Worm (Caenorhabditis elegans) whole organism, L4 larva: ENCODE measurements around the gene nas-19.

Source experiments
- F44E2.7 ChIP-seq: fragments of 200-800 bp; sonication (Bioruptor generic); IDR thresholded peaks from 2 replicates; pipeline ENCODE4 v2.1.2; 2022; ENCODE audit warnings: missing genetic modification characterization, missing compliant biosample characterization
- Y105C5A.15 ChIP-seq: fragments of 200-800 bp; sonication (Bioruptor generic); IDR thresholded peaks from 2 replicates; pipeline ENCODE4 v1.3.6; 2022; ENCODE audit warnings: missing genetic modification characterization, missing compliant biosample characterization
- Y5F2A.4 ChIP-seq: fragments of 200-800 bp; sonication (Bioruptor generic); optimal IDR thresholded peaks from 2 replicates; lab custom pipeline; 2018; ENCODE audit warnings: mild to moderate bottlenecking, missing genetic modification characterization, missing compliant biosample characterization
- ZK546.5 ChIP-seq, 2 experiments: sonication (generic microtip); optimal IDR thresholded peaks; 2 replicates each; lab custom pipeline; 2017; ENCODE audit warnings: missing biosample characterization in 2 of 2, missing genetic modification characterization in 2 of 2
- aha-1 ChIP-seq: fragments of 150-350 bp; peaks from one replicate; lab custom pipeline; 2014; ENCODE audit warnings: missing biosample characterization, missing genetic modification characterization
- aly-2 ChIP-seq: sonication (generic microtip); optimal IDR thresholded peaks from 2 replicates; lab custom pipeline; 2018; ENCODE audit warnings: missing biosample characterization, missing genetic modification characterization
- ceh-28 ChIP-seq: fragments of 150-350 bp; optimal IDR thresholded peaks from 2 replicates; lab custom pipeline; 2014; ENCODE audit warnings: missing biosample characterization, missing genetic modification reagents, missing genetic modification characterization
- ceh-32 ChIP-seq: sonication (generic microtip); optimal IDR thresholded peaks from 2 replicates; lab custom pipeline; 2016; ENCODE audit warnings: mild to moderate bottlenecking, missing genetic modification characterization, missing compliant biosample characterization; ENCODE audit not compliant: poor library complexity
- ceh-62 ChIP-seq: sonication (generic microtip); optimal IDR thresholded peaks from 2 replicates; lab custom pipeline; 2017; ENCODE audit warnings: missing biosample characterization, missing genetic modification characterization
- daf-12 ChIP-seq: fragments of 150-350 bp; optimal IDR thresholded peaks from 2 replicates; lab custom pipeline; 2014; ENCODE audit warnings: missing biosample characterization, missing genetic modification reagents, missing genetic modification characterization
- dmd-6 ChIP-seq: fragments of 200-800 bp; sonication (Bioruptor generic); IDR thresholded peaks from 2 replicates; pipeline ENCODE4 v1.3.6; 2022; ENCODE audit warnings: missing genetic modification reagents, missing genetic modification characterization, missing compliant biosample characterization
- dmd-9 ChIP-seq: fragments of 200-800 bp; sonication (Bioruptor generic); IDR thresholded peaks from 2 replicates; pipeline ENCODE4 v1.3.6; 2022; ENCODE audit warnings: missing genetic modification reagents, missing genetic modification characterization, missing compliant biosample characterization
- dve-1 ChIP-seq: sonication (generic microtip); optimal IDR thresholded peaks from 2 replicates; lab custom pipeline; 2017; ENCODE audit warnings: antibody characterized with exemption, mild to moderate bottlenecking, missing genetic modification characterization, missing compliant biosample characterization; ENCODE audit not compliant: insufficient read depth
- egl-27 ChIP-seq: sonication (generic microtip); optimal IDR thresholded peaks from 3 replicates; lab custom pipeline; 2017; ENCODE audit warnings: missing biosample characterization, missing genetic modification reagents, missing genetic modification characterization
- egl-43 ChIP-seq: fragments of 200-800 bp; sonication (Bioruptor generic); IDR thresholded peaks from 2 replicates; pipeline ENCODE4 v1.3.6; 2022; ENCODE audit warnings: missing genetic modification reagents, missing genetic modification characterization, missing compliant biosample characterization
- fkh-10 ChIP-seq: fragments of 150-350 bp; optimal IDR thresholded peaks from 2 replicates; lab custom pipeline; 2014; ENCODE audit warnings: missing biosample characterization, missing genetic modification reagents, missing genetic modification characterization
- gei-8 ChIP-seq: fragments of 200-800 bp; sonication (Bioruptor generic); optimal IDR thresholded peaks from 2 replicates; lab custom pipeline; 2018; ENCODE audit warnings: mild to moderate bottlenecking, missing genetic modification characterization, missing compliant biosample characterization
- hif-1 ChIP-seq, 2 experiments: sonication (generic microtip); optimal IDR thresholded peaks; 2 replicates each; lab custom pipeline; 2016 to 2017; ENCODE audit warnings: missing compliant biosample characterization in 2 of 2, missing genetic modification characterization in 2 of 2, missing genetic modification reagents in 2 of 2, missing genotype in 2 of 2, mild to moderate bottlenecking in 1 of 2
- hlh-11 ChIP-seq: fragments of 200-800 bp; sonication (Bioruptor generic); optimal IDR thresholded peaks from 2 replicates; lab custom pipeline; 2018; ENCODE audit warnings: mild to moderate bottlenecking, missing genetic modification characterization, missing compliant biosample characterization
- hlh-30 ChIP-seq: sonication (generic microtip); optimal IDR thresholded peaks from 2 replicates; lab custom pipeline; 2017; ENCODE audit warnings: antibody characterized with exemption, mild to moderate bottlenecking, missing genetic modification characterization, missing compliant biosample characterization; ENCODE audit not compliant: insufficient read depth
- hmg-1.1 ChIP-seq: fragments of 200-800 bp; sonication (Bioruptor generic); IDR thresholded peaks from 2 replicates; pipeline ENCODE4 v1.3.6; 2022; ENCODE audit warnings: missing genetic modification reagents, missing genetic modification characterization, missing compliant biosample characterization
- lin-38 ChIP-seq: fragments of 200-800 bp; sonication (Bioruptor generic); IDR thresholded peaks from 2 replicates; pipeline ENCODE4 v1.3.6; 2022; ENCODE audit warnings: missing genetic modification reagents, missing genetic modification characterization, missing compliant biosample characterization
- madf-5 ChIP-seq, 2 experiments: fragments of 200-800 bp; sonication (Bioruptor generic); IDR thresholded peaks; 2 replicates each; pipeline ENCODE4 v1.3.6; 2022; ENCODE audit warnings: missing compliant biosample characterization in 2 of 2, missing genetic modification characterization in 2 of 2
- mdl-1 ChIP-seq, 2 experiments: fragments of 150-350 bp in 1 of 2; sonication (generic microtip) in 1 of 2; optimal IDR thresholded peaks; 2 replicates each; lab custom pipeline; 2014 to 2017; ENCODE audit warnings: missing biosample characterization in 2 of 2, missing genetic modification characterization in 2 of 2
- nhr-102 ChIP-seq: sonication (generic microtip); optimal IDR thresholded peaks from 2 replicates; lab custom pipeline; 2016; ENCODE audit warnings: mild to moderate bottlenecking, missing genetic modification characterization, moderate library complexity, missing compliant biosample characterization
- nhr-111 ChIP-seq: fragments of 200-800 bp; sonication (Bioruptor generic); optimal IDR thresholded peaks from 2 replicates; lab custom pipeline; 2018; ENCODE audit warnings: mild to moderate bottlenecking, missing genetic modification characterization, missing compliant biosample characterization
- nhr-237 ChIP-seq: sonication (generic microtip); optimal IDR thresholded peaks from 2 replicates; lab custom pipeline; 2017; ENCODE audit warnings: missing biosample characterization, missing genetic modification characterization
- nhr-25 ChIP-seq: sonication (generic microtip); optimal IDR thresholded peaks from 2 replicates; lab custom pipeline; 2017; ENCODE audit warnings: missing genetic modification characterization, mild to moderate bottlenecking, missing compliant biosample characterization, antibody characterized with exemption, moderate library complexity, borderline replicate concordance; ENCODE audit not compliant: insufficient read depth
- nhr-76 ChIP-seq: fragments of 150-350 bp; optimal IDR thresholded peaks from 2 replicates; lab custom pipeline; 2014; ENCODE audit warnings: missing biosample characterization, missing genetic modification characterization
- php-3 ChIP-seq: fragments of 200-800 bp; sonication (Bioruptor generic); IDR thresholded peaks from 2 replicates; pipeline ENCODE4 v1.3.6; 2022; ENCODE audit warnings: missing genetic modification reagents, missing genetic modification characterization, missing compliant biosample characterization
- rbr-2 ChIP-seq: sonication (generic microtip); optimal IDR thresholded peaks from 2 replicates; lab custom pipeline; 2016; ENCODE audit warnings: missing genotype, missing genetic modification characterization, missing compliant biosample characterization
- set-16 ChIP-seq: fragments of 200-800 bp; sonication (Bioruptor generic); IDR thresholded peaks from 2 replicates; pipeline ENCODE4 v1.3.6; 2022; ENCODE audit warnings: missing genetic modification reagents, missing genetic modification characterization, missing compliant biosample characterization
- snpc-4 ChIP-seq: fragments of 150-350 bp; optimal IDR thresholded peaks from 2 replicates; lab custom pipeline; 2014; ENCODE audit warnings: missing biosample characterization, missing genetic modification characterization
- spr-1 ChIP-seq: sonication (generic microtip); optimal IDR thresholded peaks from 2 replicates; lab custom pipeline; 2016; ENCODE audit warnings: mild to moderate bottlenecking, missing genetic modification characterization, missing compliant biosample characterization

The nas-19 gene

DNA sequence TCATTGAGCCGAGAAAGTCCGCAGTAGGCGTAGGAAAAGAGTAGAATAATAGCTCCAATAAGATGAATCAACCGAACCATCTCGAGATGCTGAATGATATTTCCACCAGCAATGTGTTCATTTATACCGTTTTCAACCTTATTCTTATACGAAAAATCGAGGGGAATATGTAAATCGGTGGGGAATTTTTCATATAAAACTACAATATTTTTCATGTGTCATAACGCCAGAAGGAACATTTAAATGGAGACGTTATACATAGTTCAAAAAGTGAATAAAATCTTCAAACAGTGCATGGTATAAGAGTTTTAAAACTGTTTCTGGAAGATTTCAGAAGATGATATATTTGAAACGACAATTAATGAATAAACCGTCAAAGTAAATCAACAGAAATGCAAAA lies at the start of gene nas-19:
Gene nas-19, minus strand, starts transcription at position 101 of the 400 bp plus-strand sequence.
- TF ChIP-seq php-3 (GFP tag; lab: Robert Waterston, UW) (no peak), hif-1 (tag; optimal IDR thresholded peaks at IDR 0.05; lab: Kevin White, UChicago) (no peak), rbr-2 (tag; lab: Kevin White, UChicago) (no peak), egl-27 (tag; lab: Kevin White, UChicago) (no peak), aha-1 (tag; lab: Kevin White, UChicago) (peak; percentile 66)
- TF ChIP-seq, all 104 proteins: peak for 1

DNA sequence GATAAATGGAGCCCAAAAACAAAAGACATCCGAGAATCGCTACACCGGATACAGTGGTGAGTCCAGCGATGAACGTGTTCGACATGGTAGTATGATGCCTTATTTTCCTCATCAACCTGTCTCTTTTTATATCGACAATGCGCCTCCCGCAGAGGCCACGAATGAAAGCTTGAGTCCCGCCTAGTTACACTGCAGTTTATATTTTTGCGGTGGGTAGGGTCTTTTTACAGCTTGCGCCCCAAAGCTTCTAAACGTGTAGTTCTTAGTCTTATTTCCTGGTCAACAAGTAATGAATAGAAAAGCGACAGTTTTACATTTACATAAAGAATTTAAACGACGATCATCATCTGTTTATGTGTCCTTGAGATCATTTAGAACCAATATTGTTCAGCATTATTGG lies 47.7 kb upstream of the nas-19 start, which contains the start of gene col-156:
Gene col-156, minus strand, starts transcription at position 101 of the 400 bp plus-strand sequence.
- TF ChIP-seq aha-1 (tag; lab: Kevin White, UChicago) (peak; percentile 12), nhr-76 (tag; lab: Kevin White, UChicago) (no peak)
- TF ChIP-seq, all 104 proteins: peak for 1

DNA sequence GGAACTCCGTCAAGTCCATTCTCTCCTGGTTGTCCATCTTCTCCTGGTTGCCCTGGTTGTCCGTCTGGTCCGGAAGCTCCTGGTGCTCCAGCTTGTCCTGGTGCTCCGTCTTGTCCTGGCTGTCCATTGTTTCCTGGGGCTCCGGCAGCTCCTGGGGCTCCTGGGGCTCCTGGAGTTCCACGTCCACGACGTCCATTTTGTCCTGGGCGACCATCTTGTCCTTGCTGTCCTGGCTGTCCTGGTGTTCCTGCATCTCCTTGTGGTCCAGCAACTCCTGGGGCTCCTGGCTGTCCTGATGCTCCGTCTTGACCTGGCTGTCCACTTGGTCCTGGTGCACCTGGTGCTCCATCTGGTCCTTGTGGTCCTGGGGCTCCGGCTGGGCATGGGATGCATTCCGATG lies 46.9 kb upstream of the nas-19 start:
- TF ChIP-seq F44E2.7 (0 out of 2 replicates have a peak, but pooled peaks have one; percentile 18), dmd-6 (no peak), set-16 (GFP tag; lab: Robert Waterston, UW) (peak; percentile 93)

DNA sequence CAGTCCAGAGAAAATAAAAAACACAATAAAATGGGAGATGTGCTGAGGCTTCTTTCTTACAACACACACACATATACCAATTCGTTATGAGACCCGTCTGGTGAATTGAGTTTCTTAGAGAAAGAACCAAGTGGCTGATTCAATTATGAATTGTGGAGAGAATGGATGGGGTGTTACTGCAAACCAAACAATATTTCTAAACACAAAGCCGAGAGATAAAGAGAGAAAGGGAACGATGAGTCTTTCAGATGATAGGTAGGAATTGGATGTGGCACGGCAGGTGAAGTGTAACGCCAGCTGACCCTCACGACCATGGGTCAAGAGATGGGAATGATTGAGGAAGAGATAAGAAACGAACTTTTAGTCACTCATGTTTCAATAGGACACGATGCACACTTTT lies 43.8 kb upstream of the nas-19 start, which contains the start of gene mig-17:
Gene mig-17, plus strand, starts transcription at position 389 of the 400 bp plus-strand sequence.
- TF ChIP-seq egl-43, result no peak
- TF ChIP-seq set-16 (GFP tag; lab: Robert Waterston, UW), result no peak
- TF ChIP-seq php-3 (GFP tag; lab: Robert Waterston, UW), result no peak
- TF ChIP-seq dmd-9 (GFP tag; lab: Robert Waterston, UW), result no peak
- TF ChIP-seq ceh-32 (tag; lab: Kevin White, UChicago), result no peak
- TF ChIP-seq daf-12, result no peak
- TF ChIP-seq ceh-62 (tag; lab: Kevin White, UChicago), result no peak
- no peak for TF ChIP-seq nhr-237 (tag; lab: Kevin White, UChicago)
- no peak for TF ChIP-seq spr-1 (tag; lab: Kevin White, UChicago)
- no peak for TF ChIP-seq ZK546.5 (tag; optimal IDR thresholded peaks at IDR 0.05; lab: Kevin White, UChicago)
- TF ChIP-seq nhr-25 (tag; lab: Kevin White, UChicago), result no peak
- TF ChIP-seq aly-2 (tag; lab: Kevin White, UChicago), result no peak
- no peak for TF ChIP-seq nhr-111 (GFP tag; lab: Kevin White, UChicago)
- no peak for TF ChIP-seq Y5F2A.4 (GFP tag; lab: Kevin White, UChicago)
- TF ChIP-seq lin-38 (GFP tag; lab: Robert Waterston, UW), result no peak
- TF ChIP-seq dve-1 (tag; lab: Kevin White, UChicago), result no peak
- no peak for TF ChIP-seq madf-5 (GFP tag; IDR thresholded peaks at IDR 0.05; lab: Robert Waterston, UW)
- no peak for TF ChIP-seq snpc-4 (tag; lab: Kevin White, UChicago)

DNA sequence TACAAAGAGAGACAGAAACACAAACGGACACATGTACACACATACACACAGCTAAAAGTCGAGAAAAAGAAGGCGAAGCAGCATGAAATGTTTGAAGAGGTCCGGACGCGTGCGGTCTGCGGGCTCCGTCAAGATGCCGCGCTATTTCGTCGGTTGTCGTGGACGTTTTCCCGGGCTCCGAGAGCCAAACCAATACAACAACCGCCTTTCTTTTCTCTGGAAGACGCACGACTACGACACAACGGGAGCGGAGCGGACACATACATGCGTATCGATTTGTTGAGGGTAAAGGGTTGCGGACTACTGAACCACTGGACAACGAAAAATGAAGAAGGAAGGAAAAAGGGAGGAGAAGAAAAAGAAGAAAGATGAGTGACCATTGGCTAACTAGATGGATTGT lies 42.9 kb upstream of the nas-19 start:
- TF ChIP-seq hlh-11 (tag; lab: Kevin White, UChicago), result peak; percentile 5
- TF ChIP-seq dmd-9 (GFP tag; lab: Robert Waterston, UW), result no peak
- peak; percentile 60; the same call in 1 of the 2 replicates for TF ChIP-seq set-16 (GFP tag; lab: Robert Waterston, UW)
- peak in 1 of 2 experiments; percentile 56 for TF ChIP-seq mdl-1 (tag; optimal IDR thresholded peaks at IDR 0.05; lab: Kevin White, UChicago)
- TF ChIP-seq ceh-28 (tag; lab: Kevin White, UChicago), result peak; percentile 56
- 0 out of 2 replicates have a peak, but pooled peaks have one; percentile 55 for TF ChIP-seq egl-43
- TF ChIP-seq rbr-2 (tag; lab: Kevin White, UChicago), result peak; percentile 44
- no peak for TF ChIP-seq nhr-102 (tag; lab: Kevin White, UChicago)
- TF ChIP-seq hif-1 (tag; optimal IDR thresholded peaks at IDR 0.05; lab: Kevin White, UChicago), result peak in 1 of 2 experiments; percentile 18
- peak; percentile 96 for TF ChIP-seq aha-1 (tag; lab: Kevin White, UChicago)
- TF ChIP-seq hmg-1.1 (GFP tag; lab: Robert Waterston, UW), result peak; percentile 63
- peak; percentile 7 for TF ChIP-seq hlh-30
- TF ChIP-seq gei-8 (GFP tag; lab: Kevin White, UChicago), result no peak
- TF ChIP-seq fkh-10 (GFP tag; lab: Kevin White, UChicago), result peak; percentile 72
- no peak for TF ChIP-seq Y105C5A.15
